Fruit fly (Drosophila melanogaster) whole organism, embryonic: ENCODE data around the gene CG31141.

Experiments used
- Atf-2 ChIP-seq: fragments of 200-800 bp; sonication (Bioruptor generic); optimal IDR thresholded peaks from 2 replicates; lab custom pipeline; 2016; ENCODE audit warnings: missing biosample characterization, missing genetic modification characterization
- CG10147 ChIP-seq: fragments of 200-800 bp; sonication (Bioruptor generic); optimal IDR thresholded peaks from 2 replicates; lab custom pipeline; 2019; ENCODE audit warnings: missing biosample characterization, mild to moderate bottlenecking, missing genetic modification characterization, moderate library complexity
- CG10209 ChIP-seq: fragments of 200-800 bp; sonication (Bioruptor generic); optimal IDR thresholded peaks from 3 replicates; lab custom pipeline; 2017; ENCODE audit warnings: missing biosample characterization, mild to moderate bottlenecking, missing genetic modification characterization, missing genetic modification reagents
- CG10267 ChIP-seq: fragments of 200-800 bp; sonication (Bioruptor generic); optimal IDR thresholded peaks from 2 replicates; lab custom pipeline; 2018; ENCODE audit warnings: missing biosample characterization, mild to moderate bottlenecking, missing genetic modification characterization, moderate library complexity
- CG11085 ChIP-seq: fragments of 200-800 bp; sonication (Bioruptor generic); IDR thresholded peaks from 2 replicates; pipeline ENCODE4 v1.3.6; 2022; ENCODE audit warnings: missing biosample characterization, missing genetic modification characterization
- CG11696 ChIP-seq: fragments of 200-800 bp; sonication (Bioruptor generic); IDR thresholded peaks from 2 replicates; pipeline ENCODE4 v1.3.6; 2022; ENCODE audit warnings: missing biosample characterization, missing genetic modification characterization
- CG12219 ChIP-seq: fragments of 200-800 bp; sonication (Bioruptor generic); optimal IDR thresholded peaks from 3 replicates; lab custom pipeline; 2018; ENCODE audit warnings: missing biosample characterization, mild to moderate bottlenecking, missing genetic modification characterization
- CG1233 ChIP-seq: fragments of 200-800 bp; sonication (Bioruptor generic); optimal IDR thresholded peaks from 4 replicates; lab custom pipeline; 2018; ENCODE audit warnings: missing biosample characterization, mild to moderate bottlenecking, missing genetic modification characterization
- CG12769 ChIP-seq: fragments of 200-800 bp; sonication (Bioruptor generic); optimal IDR thresholded peaks from 2 replicates; lab custom pipeline; 2019; ENCODE audit warnings: missing biosample characterization, mild to moderate bottlenecking, missing genetic modification characterization, moderate library complexity
- CG13424 ChIP-seq: fragments of 200-800 bp; sonication (Bioruptor generic); optimal IDR thresholded peaks from 2 replicates; lab custom pipeline; 2019; ENCODE audit warnings: missing biosample characterization, mild to moderate bottlenecking, missing genetic modification characterization, moderate library complexity
- CG2889 ChIP-seq: fragments of 200-800 bp; sonication (Bioruptor generic); IDR thresholded peaks from 3 replicates; pipeline ENCODE4 v1.3.6; 2022; ENCODE audit warnings: missing biosample characterization, missing genetic modification characterization
- CG32772 ChIP-seq: fragments of 200-800 bp; sonication (Bioruptor generic); IDR thresholded peaks from 2 replicates; pipeline ENCODE4 v1.3.6; 2022; ENCODE audit warnings: missing biosample characterization, missing genetic modification characterization
- CG34224 ChIP-seq: fragments of 200-800 bp; sonication (Bioruptor generic); IDR thresholded peaks from 3 replicates; pipeline ENCODE4 v1.3.6; 2022; ENCODE audit warnings: missing biosample characterization, missing genetic modification characterization; ENCODE audit not compliant: partially characterized antibody
- CG4854 ChIP-seq: fragments of 200-800 bp; sonication (Bioruptor generic); optimal IDR thresholded peaks from 2 replicates; lab custom pipeline; 2016; ENCODE audit warnings: missing biosample characterization, missing genetic modification characterization, inconsistent platforms
- CG7556 ChIP-seq: fragments of 200-800 bp; sonication (Bioruptor generic); optimal IDR thresholded peaks from 2 replicates; lab custom pipeline; 2017; ENCODE audit warnings: missing biosample characterization, mild to moderate bottlenecking, missing genetic modification characterization
- CG8281 ChIP-seq: fragments of 200-800 bp; sonication (Bioruptor generic); optimal IDR thresholded peaks from 2 replicates; lab custom pipeline; 2018; ENCODE audit warnings: missing biosample characterization, mild to moderate bottlenecking, missing genetic modification characterization, moderate library complexity
- CG8765 ChIP-seq: fragments of 200-800 bp; sonication (Bioruptor generic); IDR thresholded peaks from 2 replicates; pipeline ENCODE4 v1.3.6; 2022; ENCODE audit warnings: missing biosample characterization, missing genetic modification characterization
- Chrac-16 ChIP-seq: fragments of 200-800 bp; sonication (Bioruptor generic); optimal IDR thresholded peaks from 3 replicates; lab custom pipeline; 2016; ENCODE audit warnings: missing biosample characterization, missing genetic modification characterization
- Deaf1 ChIP-seq: fragments of 200-800 bp; optimal IDR thresholded peaks from 3 replicates; lab custom pipeline; 2019; ENCODE audit warnings: missing biosample characterization, mild to moderate bottlenecking, missing genetic modification characterization, moderate library complexity
- Doc2 ChIP-seq: fragments of 200-800 bp; sonication (Bioruptor generic); IDR thresholded peaks from 2 replicates; pipeline ENCODE4 v1.3.6; 2022; ENCODE audit warnings: missing biosample characterization, missing genetic modification characterization
- Eip74EF ChIP-seq, 2 experiments: fragments of 200-800 bp in 1 of 2; fragments of >200 bp in 1 of 2; sonication (Bioruptor generic) in 1 of 2; optimal IDR thresholded peaks; 2 replicates each; lab custom pipeline; 2017 to 2019; ENCODE audit warnings: missing biosample characterization in 2 of 2, missing genetic modification characterization in 2 of 2, mild to moderate bottlenecking in 1 of 2, moderate library complexity in 1 of 2
- HLH4C ChIP-seq: fragments of 200-800 bp; sonication (Bioruptor generic); IDR thresholded peaks from 3 replicates; pipeline ENCODE4 v1.3.6; 2022; ENCODE audit warnings: missing biosample characterization, missing genetic modification characterization; ENCODE audit not compliant: partially characterized antibody
- HLH54F ChIP-seq: fragments of 200-800 bp; sonication (Bioruptor generic); optimal IDR thresholded peaks from 3 replicates; lab custom pipeline; 2016; ENCODE audit warnings: missing biosample characterization, missing genetic modification characterization
- Hsf ChIP-seq: fragments of 200-800 bp; sonication (Bioruptor generic); optimal IDR thresholded peaks from 3 replicates; lab custom pipeline; 2016; ENCODE audit warnings: missing biosample characterization, missing genetic modification characterization
- Kr ChIP-seq: fragments of 200-800 bp; sonication (Bioruptor generic); optimal IDR thresholded peaks from 2 replicates; lab custom pipeline; 2017; ENCODE audit warnings: missing biosample characterization, mild to moderate bottlenecking, missing genetic modification characterization
- Meics ChIP-seq: fragments of 200-800 bp; sonication (Bioruptor generic); optimal IDR thresholded peaks from 2 replicates; lab custom pipeline; 2017; ENCODE audit warnings: missing biosample characterization, mild to moderate bottlenecking, missing genetic modification characterization
- Myb ChIP-seq: fragments of 200-800 bp; sonication (Bioruptor generic); optimal IDR thresholded peaks from 2 replicates; lab custom pipeline; 2016; ENCODE audit warnings: missing biosample characterization, missing genetic modification characterization
- Oaz ChIP-seq: fragments of 200-800 bp; sonication (Bioruptor generic); IDR thresholded peaks from 2 replicates; pipeline ENCODE4 v1.3.6; 2022; ENCODE audit warnings: missing biosample characterization, missing genetic modification characterization
- PHDP ChIP-seq: fragments of 200-800 bp; sonication (Bioruptor generic); optimal IDR thresholded peaks from 3 replicates; lab custom pipeline; 2018; ENCODE audit warnings: missing biosample characterization, mild to moderate bottlenecking, missing genetic modification characterization, moderate library complexity
- Side ChIP-seq: fragments of 200-800 bp; sonication (Bioruptor generic); optimal IDR thresholded peaks from 2 replicates; lab custom pipeline; 2016; ENCODE audit warnings: missing biosample characterization, missing genetic modification characterization
- Sox102F ChIP-seq: fragments of 200-800 bp; sonication (Bioruptor generic); optimal IDR thresholded peaks from 2 replicates; lab custom pipeline; 2018; ENCODE audit warnings: missing biosample characterization, mild to moderate bottlenecking, missing genetic modification characterization, moderate library complexity
- Sry-β ChIP-seq: fragments of 200-800 bp; sonication (Bioruptor generic); optimal IDR thresholded peaks from 2 replicates; lab custom pipeline; 2018; ENCODE audit warnings: missing biosample characterization, mild to moderate bottlenecking, missing genetic modification characterization, moderate library complexity
- Vsx1 ChIP-seq: fragments of 200-800 bp; sonication (Bioruptor generic); optimal IDR thresholded peaks from 2 replicates; lab custom pipeline; 2017; ENCODE audit warnings: missing biosample characterization, mild to moderate bottlenecking, missing genetic modification characterization, missing genetic modification reagents
- cg ChIP-seq: fragments of 200-800 bp; sonication (Bioruptor generic); optimal IDR thresholded peaks from 3 replicates; lab custom pipeline; 2019; ENCODE audit warnings: missing biosample characterization, mild to moderate bottlenecking, missing genetic modification characterization, moderate library complexity
- ci ChIP-seq: fragments of 200-800 bp; sonication (Bioruptor generic); IDR thresholded peaks from 3 replicates; pipeline ENCODE4 v1.3.6; 2022; ENCODE audit warnings: missing biosample characterization, missing genetic modification characterization
- dysf ChIP-seq: fragments of 200-800 bp; sonication (Bioruptor generic); IDR thresholded peaks from 3 replicates; pipeline ENCODE4 v1.3.6; 2022; ENCODE audit warnings: missing biosample characterization, missing genetic modification characterization
- eve ChIP-seq, 2 experiments: fragments of >200 bp; optimal IDR thresholded peaks; 2 replicates each; lab custom pipeline; 2017; ENCODE audit warnings: missing biosample characterization in 2 of 2, missing genetic modification characterization in 2 of 2
- ewg ChIP-seq: fragments of 200-800 bp; sonication (Bioruptor generic); optimal IDR thresholded peaks from 3 replicates; lab custom pipeline; 2017; ENCODE audit warnings: mild to moderate bottlenecking, missing biosample characterization, missing genetic modification reagents, missing genetic modification characterization
- ftz-f1 ChIP-seq: fragments of 200-800 bp; sonication (Bioruptor generic); optimal IDR thresholded peaks from 2 replicates; lab custom pipeline; 2016; ENCODE audit warnings: missing biosample characterization, missing genetic modification characterization
- gcm ChIP-seq: fragments of 200-800 bp; sonication (Bioruptor generic); optimal IDR thresholded peaks from 2 replicates; lab custom pipeline; 2019; ENCODE audit warnings: missing biosample characterization, mild to moderate bottlenecking, missing genetic modification characterization, moderate library complexity
- gfzf ChIP-seq: fragments of 200-800 bp; sonication (Bioruptor generic); optimal IDR thresholded peaks from 2 replicates; lab custom pipeline; 2016; ENCODE audit warnings: missing biosample characterization, mild to moderate bottlenecking, missing genetic modification characterization, moderate library complexity
- nerfin-2 ChIP-seq: fragments of 200-800 bp; sonication (Bioruptor generic); IDR thresholded peaks from 2 replicates; pipeline ENCODE4 v1.3.6; 2022; ENCODE audit warnings: missing biosample characterization, missing genetic modification characterization; ENCODE audit not compliant: partially characterized antibody
- odd ChIP-seq: fragments of 200-800 bp; sonication (Bioruptor generic); optimal IDR thresholded peaks from 2 replicates; lab custom pipeline; 2017; ENCODE audit warnings: missing biosample characterization, mild to moderate bottlenecking, missing genetic modification characterization
- pan ChIP-seq, 4 experiments: fragments of >200 bp in 3 of 4; fragments of 200-800 bp in 1 of 4; sonication (Bioruptor generic) in 1 of 4; optimal IDR thresholded peaks in 3 of 4; IDR thresholded peaks in 1 of 4; 2 replicates each; pipeline versions ENCODE4 v1.3.6 to Lab custom; 2017 to 2022; ENCODE audit warnings: missing biosample characterization in 2 of 4, missing genetic modification characterization in 2 of 4, mixed read lengths in 1 of 4
- ranshi ChIP-seq: fragments of 200-800 bp; sonication (Bioruptor generic); IDR thresholded peaks from 2 replicates; pipeline ENCODE4 v1.3.6; 2022; ENCODE audit warnings: missing biosample characterization, missing genetic modification characterization
- wek ChIP-seq: fragments of 200-800 bp; sonication (Bioruptor generic); optimal IDR thresholded peaks from 3 replicates; lab custom pipeline; 2018; ENCODE audit warnings: missing biosample characterization, mild to moderate bottlenecking, missing genetic modification characterization, moderate library complexity

CG31141 gene

dm6 chr3R:23939921-23940839, 17.1 kb downstream of the CG31141 start (continued):
- TF ChIP-seq Vsx1 (GFP tag; lab: Kevin White, UChicago): peak; percentile 95
- TF ChIP-seq CG7556 (GFP tag; lab: Kevin White, UChicago): peak; percentile 86
- TF ChIP-seq eve (GFP tag; optimal IDR thresholded peaks at IDR 0.05; lab: Kevin White, UChicago): peak in 1 of 2 experiments; percentile 75
- peak; percentile 70 for TF ChIP-seq CG11696 (GFP tag; lab: Robert Waterston, UW)
- peak; percentile 67 for TF ChIP-seq Hsf (GFP tag; lab: Kevin White, UChicago)
- TF ChIP-seq ftz-f1 (GFP tag; lab: Kevin White, UChicago): peak; percentile 70
- TF ChIP-seq cg: peak; percentile 36
- peak; percentile 43; the same call in 1 of the 3 replicates for TF ChIP-seq CG2889 (GFP tag; lab: Robert Waterston, UW)
- TF ChIP-seq Eip74EF (GFP tag; optimal IDR thresholded peaks at IDR 0.05; lab: Kevin White, UChicago): peak in 1 of 2 experiments; percentile 71
- TF ChIP-seq CG34224: 0 out of 3 replicates have a peak, but pooled peaks have one; percentile 21
- TF ChIP-seq Kr: peak; percentile 91
- no peak for TF ChIP-seq Deaf1 (tag; lab: Kevin White, UChicago)
- peak; percentile 89 for TF ChIP-seq gcm (GFP tag; lab: Kevin White, UChicago)
- peak; percentile 48; the same call in 1 of the 2 replicates for TF ChIP-seq CG11085 (GFP tag; lab: Robert Waterston, UW)
- TF ChIP-seq dysf: peak; percentile 41; the same call in 1 of the 3 replicates
- TF ChIP-seq ranshi (GFP tag; lab: Robert Waterston, UW): peak; percentile 85
- no peak for TF ChIP-seq Oaz (GFP tag; lab: Robert Waterston, UW)
- peak; percentile 89 for TF ChIP-seq ci (GFP tag; lab: Robert Waterston, UW)
- peak; percentile 72 for TF ChIP-seq Side (GFP tag; lab: Kevin White, UChicago)
- TF ChIP-seq CG10267 (tag; lab: Kevin White, UChicago): peak; percentile 63
- TF ChIP-seq Myb: no peak
- peak; percentile 53 for TF ChIP-seq CG12769 (tag; lab: Kevin White, UChicago)
- peak; percentile 28 for TF ChIP-seq CG10147
- no peak for TF ChIP-seq pan (optimal IDR thresholded peaks at IDR 0.05; lab: Kevin White, UChicago)
- TF ChIP-seq pan (GFP tag; optimal IDR thresholded peaks at IDR 0.05 in 1 of 2, IDR thresholded peaks at IDR 0.05 in 1 of 2): peak in 1 of 2 experiments; percentile 82
- peak; percentile 85 for TF ChIP-seq PHDP (tag; lab: Kevin White, UChicago)
- TF ChIP-seq CG32772: peak; percentile 47; the same call in 1 of the 2 replicates
- TF ChIP-seq Atf-2 (GFP tag; lab: Kevin White, UChicago): peak; percentile 44
- TF ChIP-seq CG10209 (GFP tag; lab: Kevin White, UChicago): peak; percentile 91
- TF ChIP-seq CG8765 (GFP tag; lab: Robert Waterston, UW): no peak
- TF ChIP-seq odd (GFP tag; lab: Kevin White, UChicago): peak; percentile 85
- no peak for TF ChIP-seq nerfin-2
- TF ChIP-seq ewg (GFP tag; lab: Kevin White, UChicago): peak; percentile 73
- TF ChIP-seq wek (GFP tag; lab: Kevin White, UChicago): peak; percentile 93
- TF ChIP-seq Chrac-16 (GFP tag; lab: Kevin White, UChicago): peak; percentile 20
- TF ChIP-seq Doc2 (GFP tag; lab: Robert Waterston, UW): no peak
- peak; percentile 20 for TF ChIP-seq HLH54F (GFP tag; lab: Kevin White, UChicago)
- TF ChIP-seq CG12219 (GFP tag; lab: Kevin White, UChicago): peak; percentile 81
- peak; percentile 76 for TF ChIP-seq Sox102F (GFP tag; lab: Kevin White, UChicago)
- TF ChIP-seq CG1233 (GFP tag; lab: Kevin White, UChicago): peak; percentile 95
- no peak for TF ChIP-seq HLH4C
- peak; percentile 64 for TF ChIP-seq Sry-β (GFP tag; lab: Kevin White, UChicago)
- peak; percentile 76 for TF ChIP-seq CG8281 (tag; lab: Kevin White, UChicago)
- TF ChIP-seq CG13424 (tag; lab: Kevin White, UChicago): peak; percentile 77
- no peak for TF ChIP-seq gfzf (GFP tag; lab: Kevin White, UChicago)
- peak; percentile 78 for TF ChIP-seq Meics (GFP tag; lab: Kevin White, UChicago)
- peak; percentile 71 for TF ChIP-seq CG4854 (GFP tag; lab: Kevin White, UChicago)
